Fruit fly (Drosophila melanogaster) whole organism, pupa: Measurements from ENCODE around the gene CG5191.

ENCODE experiments used
- CG10348 ChIP-seq: fragments of 200-800 bp; sonication (Bioruptor generic); IDR thresholded peaks from 2 replicates; pipeline ENCODE4 v1.3.6; 2022; ENCODE audit warnings: missing biosample characterization, missing genetic modification characterization
- CG12605 ChIP-seq: fragments of 200-800 bp; sonication (Bioruptor generic); IDR thresholded peaks from 2 replicates; pipeline ENCODE4 v1.3.6; 2022; ENCODE audit warnings: missing biosample characterization, missing genetic modification characterization
- CG13204 ChIP-seq: fragments of 200-800 bp; sonication (Bioruptor generic); optimal IDR thresholded peaks from 2 replicates; lab custom pipeline; 2018; ENCODE audit warnings: missing biosample characterization, mild to moderate bottlenecking, missing genetic modification characterization, moderate library complexity
- CG14655 ChIP-seq: fragments of 200-800 bp; sonication (Bioruptor generic); optimal IDR thresholded peaks from 3 replicates; lab custom pipeline; 2017; ENCODE audit warnings: mild to moderate bottlenecking, missing biosample characterization, missing genetic modification reagents, missing genetic modification characterization
- CG15710 ChIP-seq: fragments of 200-800 bp; sonication (Bioruptor generic); optimal IDR thresholded peaks from 2 replicates; lab custom pipeline; 2018; ENCODE audit warnings: missing biosample characterization, mild to moderate bottlenecking, missing genetic modification characterization, moderate library complexity
- CG17806 ChIP-seq: fragments of 200-800 bp; sonication (Bioruptor generic); optimal IDR thresholded peaks from 2 replicates; lab custom pipeline; 2018; ENCODE audit warnings: missing biosample characterization, mild to moderate bottlenecking, missing genetic modification characterization, moderate library complexity
- CG32121 ChIP-seq: fragments of 200-800 bp; sonication (Bioruptor generic); IDR thresholded peaks from 2 replicates; pipeline ENCODE4 v1.3.6; 2022; ENCODE audit warnings: missing biosample characterization, missing genetic modification characterization
- CG34367 ChIP-seq: fragments of 200-800 bp; sonication (Bioruptor generic); optimal IDR thresholded peaks from 2 replicates; lab custom pipeline; 2018; ENCODE audit warnings: missing biosample characterization, mild to moderate bottlenecking, missing genetic modification characterization
- CG4496 ChIP-seq: fragments of 200-800 bp; sonication (Bioruptor generic); IDR thresholded peaks from 3 replicates; pipeline ENCODE4 v1.3.6; 2022; ENCODE audit warnings: missing biosample characterization, missing genetic modification characterization
- CG8159 ChIP-seq: fragments of 200-800 bp; sonication (Bioruptor generic); optimal IDR thresholded peaks from 3 replicates; lab custom pipeline; 2018; ENCODE audit warnings: missing biosample characterization, mild to moderate bottlenecking, missing genetic modification characterization, moderate library complexity
- CG8301 ChIP-seq: fragments of 200-800 bp; sonication (Bioruptor generic); optimal IDR thresholded peaks from 2 replicates; lab custom pipeline; 2018; ENCODE audit warnings: missing biosample characterization, mild to moderate bottlenecking, missing genetic modification characterization
- CG9948 ChIP-seq: fragments of 200-800 bp; sonication (Bioruptor generic); optimal IDR thresholded peaks from 2 replicates; lab custom pipeline; 2018; ENCODE audit warnings: missing biosample characterization, mild to moderate bottlenecking, missing genetic modification characterization, moderate library complexity
- D1 ChIP-seq: fragments of 200-800 bp; sonication (Bioruptor generic); optimal IDR thresholded peaks from 2 replicates; lab custom pipeline; 2018; ENCODE audit warnings: missing biosample characterization, mild to moderate bottlenecking, missing genetic modification characterization, moderate library complexity
- EcR ChIP-seq: fragments of 200-800 bp; sonication (Bioruptor generic); optimal IDR thresholded peaks from 3 replicates; lab custom pipeline; 2019; ENCODE audit warnings: missing biosample characterization, missing genetic modification characterization, mild to moderate bottlenecking, moderate library complexity, missing genetic modification reagents
- Ets98B ChIP-seq: fragments of 200-800 bp; sonication (Bioruptor generic); IDR thresholded peaks from 2 replicates; pipeline ENCODE4 v1.3.6; 2022; ENCODE audit warnings: missing biosample characterization, missing genetic modification characterization
- Pif1A ChIP-seq: fragments of 200-800 bp; sonication (Bioruptor generic); optimal IDR thresholded peaks from 3 replicates; lab custom pipeline; 2016; ENCODE audit warnings: missing biosample characterization, missing genetic modification characterization
- Pif1B ChIP-seq: fragments of 200-800 bp; sonication (Bioruptor generic); optimal IDR thresholded peaks from 3 replicates; lab custom pipeline; 2016; ENCODE audit warnings: missing biosample characterization, missing genetic modification characterization
- Snoo ChIP-seq: fragments of 200-800 bp; sonication (Bioruptor generic); optimal IDR thresholded peaks from 3 replicates; lab custom pipeline; 2017; ENCODE audit warnings: missing biosample characterization, mild to moderate bottlenecking, missing genetic modification characterization, inconsistent platforms
- fd96Ca ChIP-seq: fragments of 200-800 bp; sonication (Bioruptor generic); IDR thresholded peaks from 3 replicates; pipeline ENCODE4 v1.3.6; 2022; ENCODE audit warnings: missing biosample characterization, missing genetic modification characterization
- gl ChIP-seq: fragments of 200-800 bp; sonication (Bioruptor generic); optimal IDR thresholded peaks from 2 replicates; lab custom pipeline; 2018; ENCODE audit warnings: missing biosample characterization, mild to moderate bottlenecking, missing genetic modification characterization
- rn ChIP-seq: fragments of 200-800 bp; sonication (Bioruptor generic); IDR thresholded peaks from 2 replicates; pipeline ENCODE4 v1.3.6; 2022; ENCODE audit warnings: missing biosample characterization, missing genetic modification characterization

The CG5191 gene

dm6 chr3R:20549855-20550603 lies 10.6 kb upstream of the CG5191 start:
- peak; percentile 88 for TF ChIP-seq CG9948 (tag; lab: Kevin White, UChicago)
- peak; percentile 61 for TF ChIP-seq gl (tag; lab: Kevin White, UChicago)
- peak; percentile 79 for TF ChIP-seq CG8301 (tag; lab: Kevin White, UChicago)
- TF ChIP-seq CG34367 (tag; lab: Kevin White, UChicago), result peak; percentile 79
- peak; percentile 76 for TF ChIP-seq EcR (GFP tag; lab: Kevin White, UChicago)
- TF ChIP-seq CG12605, result peak; percentile 73
- TF ChIP-seq Pif1A (GFP tag; lab: Kevin White, UChicago), result peak; percentile 85
- peak; percentile 91 for TF ChIP-seq CG4496 (GFP tag; lab: Robert Waterston, UW)
- peak; percentile 90 for TF ChIP-seq CG14655
- no peak for TF ChIP-seq CG10348 (GFP tag; lab: Robert Waterston, UW)
- peak; percentile 93 for TF ChIP-seq CG8159
- peak; percentile 87 for TF ChIP-seq fd96Ca (GFP tag; lab: Robert Waterston, UW)
- peak; percentile 87 for TF ChIP-seq CG17806 (tag; lab: Kevin White, UChicago)
- TF ChIP-seq rn (GFP tag; lab: Robert Waterston, UW), result peak; percentile 45; the same call in 1 of the 2 replicates
- TF ChIP-seq Snoo, result peak; percentile 86
- no peak for TF ChIP-seq D1 (tag; lab: Kevin White, UChicago)
- TF ChIP-seq Ets98B (GFP tag; lab: Robert Waterston, UW), result peak; percentile 74; the same call in 1 of the 2 replicates
- peak; percentile 60 for TF ChIP-seq CG13204
- TF ChIP-seq Pif1B (GFP tag; lab: Kevin White, UChicago), result peak; percentile 86
- peak; percentile 85 for TF ChIP-seq CG32121 (GFP tag; lab: Robert Waterston, UW)
- peak; percentile 91 for TF ChIP-seq CG15710 (tag; lab: Kevin White, UChicago)

dm6 chr3R:20550632-20551486 lies 9.8 kb upstream of the CG5191 start:
- TF ChIP-seq CG14655 (peak; percentile 28), CG4496 (GFP tag; lab: Robert Waterston, UW) (peak; percentile 73; the same call in 2 of the 3 replicates), Pif1A (GFP tag; lab: Kevin White, UChicago) (peak; percentile 38), CG13204 (peak; percentile 60), CG15710 (tag; lab: Kevin White, UChicago) (peak; percentile 13), gl (tag; lab: Kevin White, UChicago) (peak; percentile 59), Snoo (peak; percentile 27), CG32121 (GFP tag; lab: Robert Waterston, UW) (peak; percentile 72), Pif1B (GFP tag; lab: Kevin White, UChicago) (peak; percentile 64), rn (GFP tag; lab: Robert Waterston, UW) (no peak), fd96Ca (GFP tag; lab: Robert Waterston, UW) (peak; percentile 63; the same call in 2 of the 3 replicates), D1 (tag; lab: Kevin White, UChicago) (no peak), CG8159 (no peak), CG34367 (tag; lab: Kevin White, UChicago) (peak; percentile 14), CG10348 (GFP tag; lab: Robert Waterston, UW) (no peak), CG9948 (tag; lab: Kevin White, UChicago) (no peak), EcR (GFP tag; lab: Kevin White, UChicago) (no peak), CG12605 (peak; percentile 69), CG8301 (tag; lab: Kevin White, UChicago) (peak; percentile 33), CG17806 (tag; lab: Kevin White, UChicago) (peak; percentile 6), Ets98B (GFP tag; lab: Robert Waterston, UW) (peak; percentile 55)

- TF ChIP-seq CG10348 (GFP tag; lab: Robert Waterston, UW), result no peak
- TF ChIP-seq CG12605, result peak; percentile 37; the same call in 1 of the 2 replicates
- TF ChIP-seq, all 21 proteins: peak for 1
Measured at dm6 chr3R:20551487-20552079, 9.1 kb upstream of the CG5191 start.

- TF ChIP-seq fd96Ca (GFP tag; lab: Robert Waterston, UW) (no peak), Pif1B (GFP tag; lab: Kevin White, UChicago) (no peak), CG9948 (tag; lab: Kevin White, UChicago) (no peak), CG32121 (GFP tag; lab: Robert Waterston, UW) (no peak), gl (tag; lab: Kevin White, UChicago) (no peak), CG10348 (GFP tag; lab: Robert Waterston, UW) (no peak)
Measured at dm6 chr3R:20552093-20552492, 8.6 kb upstream of the CG5191 start, which contains the start of gene Stat92E. Gene Stat92E, minus strand, starts transcription at chr3R:20552311.

- TF ChIP-seq EcR (GFP tag; lab: Kevin White, UChicago) (no peak), Pif1B (GFP tag; lab: Kevin White, UChicago) (no peak), CG8159 (no peak), CG34367 (tag; lab: Kevin White, UChicago) (no peak)
- TF ChIP-seq, all 21 proteins: peak for 0
Measured at dm6 chr3R:20554300-20554699, 6.4 kb upstream of the CG5191 start, which contains the start of gene att-ORFB. Gene att-ORFB, minus strand, starts transcription at chr3R:20554400.
